Fruit fly (Drosophila melanogaster) whole organism: ENCODE measurements around the gene tyf.

Experiments
- CG8478 ChIP-seq: fragments of >200 bp; optimal IDR thresholded peaks from 2 replicates; lab custom pipeline; 2018; ENCODE audit warnings: inconsistent platforms
- EcR ChIP-seq, 2 experiments: fragments of >200 bp; optimal IDR thresholded peaks; 2 replicates each; lab custom pipeline; 2017; ENCODE audit warnings: missing biosample characterization in 2 of 2, missing genetic modification characterization in 2 of 2, missing genetic modification reagents in 2 of 2
- pan ChIP-seq: fragments of >200 bp; optimal IDR thresholded peaks from 2 replicates; lab custom pipeline; 2017
- psq ChIP-seq: fragments of >200 bp; optimal IDR thresholded peaks from 2 replicates; lab custom pipeline; 2017
- usp ChIP-seq: fragments of >200 bp; optimal IDR thresholded peaks from 2 replicates; lab custom pipeline; 2017; ENCODE audit warnings: missing biosample characterization, missing genetic modification characterization, mixed read lengths

dm6 chrX:4107261-4108113 is 9.3 kb upstream of the tyf start:
- TF ChIP-seq EcR (GFP tag; optimal IDR thresholded peaks at IDR 0.05; lab: Kevin White, UChicago): no peak
- TF ChIP-seq psq (lab: Kevin White, UChicago): no peak
- no peak for TF ChIP-seq usp (GFP tag; lab: Kevin White, UChicago)
- no peak for TF ChIP-seq CG8478 (lab: Kevin White, UChicago)
- TF ChIP-seq pan (lab: Kevin White, UChicago): no peak
